Fruit fly (Drosophila melanogaster): ENCODE results near the gene CG4842.

CG4842 gene

dm6 chr3L:16346023-16346422 is 22.2 kb upstream of the CG4842 start, which contains the start of gene CG33257:
TSS of gene CG33257 (plus strand) at chr3L:16346323.
- TF ChIP-seq noc (tag; optimal IDR thresholded peaks at IDR 0.05): no peak

dm6 chr3L:16347914-16348313 is 20.3 kb upstream of the CG4842 start, which contains the start of gene mRpS34:
TSS of gene mRpS34 (plus strand) at chr3L:16348074.
- TF ChIP-seq noc (tag; optimal IDR thresholded peaks at IDR 0.05): no peak

- no peak for TF ChIP-seq noc (tag; optimal IDR thresholded peaks at IDR 0.05)
Observed at dm6 chr3L:16349686-16350085, 18.5 kb upstream of the CG4842 start.

dm6 chr3L:16351770-16352429 is 16.3 kb upstream of the CG4842 start, which contains the start of the genes Golgin104 and Tcs3:
TSS of gene Golgin104 (minus strand) at chr3L:16351951.
TSS of gene Tcs3 (plus strand) at chr3L:16351991.
- no peak for TF ChIP-seq noc (tag; optimal IDR thresholded peaks at IDR 0.05)

- TF ChIP-seq noc (tag; optimal IDR thresholded peaks at IDR 0.05): no peak
Observed at dm6 chr3L:16354197-16354596, 14.0 kb upstream of the CG4842 start, which contains the start of gene Pdh. TSS of gene Pdh (minus strand) at chr3L:16354297.

dm6 chr3L:16356171-16356765 is 11.9 kb upstream of the CG4842 start:
- peak; percentile 17 for TF ChIP-seq noc (tag; optimal IDR thresholded peaks at IDR 0.05)

dm6 chr3L:16357187-16357728 is 10.9 kb upstream of the CG4842 start:
- no peak for TF ChIP-seq noc (tag; optimal IDR thresholded peaks at IDR 0.05)

dm6 chr3L:16357860-16358259 is 10.3 kb upstream of the CG4842 start:
- TF ChIP-seq noc (tag; optimal IDR thresholded peaks at IDR 0.05): no peak

- no peak for TF ChIP-seq noc (tag; optimal IDR thresholded peaks at IDR 0.05)
Observed at dm6 chr3L:16359219-16359748, 8.9 kb upstream of the CG4842 start, which contains the start of gene ringer. TSS of gene ringer (minus strand) at chr3L:16359428.

- no peak for TF ChIP-seq noc (tag; optimal IDR thresholded peaks at IDR 0.05)
Observed at dm6 chr3L:16359795-16360194, 8.4 kb upstream of the CG4842 start.

dm6 chr3L:16361200-16361815 is 6.9 kb upstream of the CG4842 start:
- TF ChIP-seq noc (tag; optimal IDR thresholded peaks at IDR 0.05): no peak

dm6 chr3L:16362119-16362653 is 6.0 kb upstream of the CG4842 start, which contains the start of gene Cpr72Ea:
TSS of gene Cpr72Ea (plus strand) at chr3L:16362603.
- no peak for TF ChIP-seq noc (tag; optimal IDR thresholded peaks at IDR 0.05)

dm6 chr3L:16364182-16364581 is 4.0 kb upstream of the CG4842 start:
- no peak for TF ChIP-seq noc (tag; optimal IDR thresholded peaks at IDR 0.05)

- TF ChIP-seq noc (tag; optimal IDR thresholded peaks at IDR 0.05): no peak
Observed at dm6 chr3L:16364599-16364998, 3.6 kb upstream of the CG4842 start, which contains the start of gene Cpr72Eb. TSS of gene Cpr72Eb (plus strand) at chr3L:16364899.

- TF ChIP-seq noc (tag; optimal IDR thresholded peaks at IDR 0.05): no peak
Observed at dm6 chr3L:16367240-16367639, 949 bp upstream of the CG4842 start, which contains the start of gene Cpr72Ec. TSS of gene Cpr72Ec (minus strand) at chr3L:16367340.

dm6 chr3L:16369526-16369925 is 1.3 kb downstream of the CG4842 start, which contains the start of gene CG18814:
TSS of gene CG18814 (plus strand) at chr3L:16369826.
- TF ChIP-seq noc (tag; optimal IDR thresholded peaks at IDR 0.05): no peak

All from whole organism, larva.